Worm (Caenorhabditis elegans) whole organism, late embryonic: ENCODE results near the gene sec-3.

ENCODE experiments used
- C08G9.2 ChIP-seq: sonication (generic microtip); optimal IDR thresholded peaks from 2 replicates; lab custom pipeline; 2016; ENCODE audit warnings: mild to moderate bottlenecking, missing genetic modification characterization, moderate library complexity, missing compliant biosample characterization
- F13H6.1 ChIP-seq: sonication (generic microtip); optimal IDR thresholded peaks from 2 replicates; lab custom pipeline; 2016; ENCODE audit warnings: missing genetic modification characterization, missing compliant biosample characterization
- K02D7.2 ChIP-seq: sonication (generic microtip); optimal IDR thresholded peaks from 2 replicates; lab custom pipeline; 2017; ENCODE audit warnings: mild to moderate bottlenecking, missing genetic modification characterization, missing compliant biosample characterization
- Y22D7AL.16 ChIP-seq: sonication (generic microtip); optimal IDR thresholded peaks from 2 replicates; lab custom pipeline; 2016; ENCODE audit warnings: missing genetic modification characterization, missing compliant biosample characterization
- ama-1 ChIP-seq: fragments of 150-350 bp; optimal IDR thresholded peaks from 2 replicates; lab custom pipeline; 2014
- ceh-18 ChIP-seq: sonication (generic microtip); optimal IDR thresholded peaks from 2 replicates; lab custom pipeline; 2016; ENCODE audit warnings: missing genetic modification characterization, missing compliant biosample characterization
- ceh-19 ChIP-seq: fragments of 200-800 bp; sonication (Bioruptor generic); optimal IDR thresholded peaks from 2 replicates; lab custom pipeline; 2018; ENCODE audit warnings: mild to moderate bottlenecking, missing genetic modification characterization, missing compliant biosample characterization
- ceh-22 ChIP-seq: sonication (generic microtip); optimal IDR thresholded peaks from 2 replicates; lab custom pipeline; 2017; ENCODE audit warnings: missing biosample characterization, missing genetic modification characterization
- ceh-45 ChIP-seq: fragments of 200-800 bp; sonication (Bioruptor generic); IDR thresholded peaks from 2 replicates; pipeline ENCODE4 v1.3.6; 2022; ENCODE audit warnings: missing genetic modification reagents, missing genetic modification characterization, missing compliant biosample characterization
- ceh-48 ChIP-seq: sonication (generic microtip); optimal IDR thresholded peaks from 2 replicates; lab custom pipeline; 2016; ENCODE audit warnings: missing genetic modification characterization, inconsistent platforms, missing compliant biosample characterization
- che-1 ChIP-seq: sonication (generic microtip); optimal IDR thresholded peaks from 2 replicates; lab custom pipeline; 2016; ENCODE audit warnings: mild to moderate bottlenecking, missing genetic modification characterization, missing compliant biosample characterization
- dve-1 ChIP-seq: sonication (generic microtip); optimal IDR thresholded peaks from 2 replicates; lab custom pipeline; 2017; ENCODE audit warnings: antibody characterized with exemption, mild to moderate bottlenecking, missing genetic modification characterization, missing compliant biosample characterization
- ets-4 ChIP-seq: sonication (generic microtip); optimal IDR thresholded peaks from 2 replicates; lab custom pipeline; 2016; ENCODE audit warnings: missing genetic modification characterization, missing compliant biosample characterization
- fax-1 ChIP-seq: sonication (generic microtip); optimal IDR thresholded peaks from 2 replicates; lab custom pipeline; 2016; ENCODE audit warnings: missing genotype, missing genetic modification characterization, missing compliant biosample characterization
- fkh-10 ChIP-seq: fragments of 150-350 bp; optimal IDR thresholded peaks from 2 replicates; lab custom pipeline; 2014; ENCODE audit warnings: missing biosample characterization, missing genetic modification reagents, missing genetic modification characterization
- fkh-6 ChIP-seq: sonication (generic microtip); optimal IDR thresholded peaks from 2 replicates; lab custom pipeline; 2016; ENCODE audit warnings: missing genetic modification characterization, missing compliant biosample characterization
- hlh-13 ChIP-seq: fragments of 200-800 bp; sonication (Bioruptor generic); optimal IDR thresholded peaks from 2 replicates; lab custom pipeline; 2018; ENCODE audit warnings: mild to moderate bottlenecking, missing genetic modification characterization, missing compliant biosample characterization
- hlh-15 ChIP-seq: sonication (generic microtip); optimal IDR thresholded peaks from 2 replicates; lab custom pipeline; 2016; ENCODE audit warnings: missing genetic modification characterization, missing compliant biosample characterization
- hlh-6 ChIP-seq: sonication (generic microtip); optimal IDR thresholded peaks from 2 replicates; lab custom pipeline; 2016; ENCODE audit warnings: missing genotype, missing genetic modification characterization, missing compliant biosample characterization
- lim-6 ChIP-seq: sonication (generic microtip); optimal IDR thresholded peaks from 2 replicates; lab custom pipeline; 2016; ENCODE audit warnings: missing genetic modification characterization, missing compliant biosample characterization
- madf-2 ChIP-seq: sonication (generic microtip); optimal IDR thresholded peaks from 2 replicates; lab custom pipeline; 2017; ENCODE audit warnings: missing genetic modification characterization, missing compliant biosample characterization
- mec-3 ChIP-seq: sonication (generic microtip); optimal IDR thresholded peaks from 2 replicates; lab custom pipeline; 2016; ENCODE audit warnings: borderline replicate concordance, missing genetic modification characterization, missing compliant biosample characterization
- nhr-11 ChIP-seq: fragments of 150-350 bp; optimal IDR thresholded peaks from 2 replicates; lab custom pipeline; 2014; ENCODE audit warnings: missing biosample characterization, missing genetic modification characterization
- npax-4 ChIP-seq: sonication (generic microtip); optimal IDR thresholded peaks from 2 replicates; lab custom pipeline; 2016; ENCODE audit warnings: missing genetic modification characterization, missing compliant biosample characterization
- odd-2 ChIP-seq: sonication (generic microtip); optimal IDR thresholded peaks from 2 replicates; lab custom pipeline; 2017; ENCODE audit warnings: antibody characterized with exemption, mild to moderate bottlenecking, missing genetic modification characterization, missing compliant biosample characterization
- pag-3 ChIP-seq: sonication (generic microtip); optimal IDR thresholded peaks from 2 replicates; lab custom pipeline; 2016; ENCODE audit warnings: missing compliant biosample characterization, missing genetic modification characterization, borderline replicate concordance
- pat-9 ChIP-seq: fragments of 200-800 bp; sonication (Bioruptor generic); optimal IDR thresholded peaks from 2 replicates; lab custom pipeline; 2018; ENCODE audit warnings: mild to moderate bottlenecking, missing genetic modification characterization, moderate library complexity, missing compliant biosample characterization
- pha-2 ChIP-seq: sonication (generic microtip); optimal IDR thresholded peaks from 2 replicates; lab custom pipeline; 2017; ENCODE audit warnings: mild to moderate bottlenecking, missing genetic modification characterization, missing compliant biosample characterization
- pqm-1 ChIP-seq: sonication (generic microtip); optimal IDR thresholded peaks from 2 replicates; lab custom pipeline; 2016; ENCODE audit warnings: missing genetic modification characterization, missing compliant biosample characterization
- ref-2 ChIP-seq: sonication (generic microtip); optimal IDR thresholded peaks from 2 replicates; lab custom pipeline; 2016; ENCODE audit warnings: missing genetic modification characterization, missing compliant biosample characterization
- rnt-1 ChIP-seq: sonication (generic microtip); optimal IDR thresholded peaks from 2 replicates; lab custom pipeline; 2016; ENCODE audit warnings: missing genetic modification characterization, missing compliant biosample characterization
- sox-4 ChIP-seq: sonication (generic microtip); optimal IDR thresholded peaks from 2 replicates; lab custom pipeline; 2017; ENCODE audit warnings: mild to moderate bottlenecking, missing genetic modification characterization, inconsistent platforms, missing compliant biosample characterization
- syd-9 ChIP-seq: sonication (generic microtip); optimal IDR thresholded peaks from 2 replicates; lab custom pipeline; 2016; ENCODE audit warnings: mild to moderate bottlenecking, missing genetic modification characterization, moderate library complexity, missing compliant biosample characterization
- tbx-2 ChIP-seq: sonication (generic microtip); optimal IDR thresholded peaks from 2 replicates; lab custom pipeline; 2016; ENCODE audit warnings: missing genetic modification characterization, missing compliant biosample characterization
- ttx-3 ChIP-seq: sonication (generic microtip); optimal IDR thresholded peaks from 2 replicates; lab custom pipeline; 2016; ENCODE audit warnings: missing genetic modification reagents, missing genetic modification characterization, missing compliant biosample characterization
- unc-55 ChIP-seq: sonication (generic microtip); optimal IDR thresholded peaks from 2 replicates; lab custom pipeline; 2017; ENCODE audit warnings: missing biosample characterization, missing genetic modification reagents, missing genetic modification characterization
- zip-5 ChIP-seq: sonication (generic microtip); optimal IDR thresholded peaks from 2 replicates; lab custom pipeline; 2016; ENCODE audit warnings: missing genetic modification characterization, missing compliant biosample characterization
- ztf-16 ChIP-seq: sonication (generic microtip); optimal IDR thresholded peaks from 2 replicates; lab custom pipeline; 2017; ENCODE audit warnings: missing genetic modification characterization, missing compliant biosample characterization

Gene sec-3

ce11 chrX:3099832-3100231, at the start of gene sec-3 (continued):
- TF ChIP-seq che-1 (tag; lab: Kevin White, UChicago) (peak; percentile 36), mec-3 (tag; lab: Kevin White, UChicago) (no peak), C08G9.2 (no peak), ceh-45 (GFP tag; lab: Robert Waterston, UW) (0 out of 2 replicates have a peak, but pooled peaks have one; percentile 54), ceh-48 (peak; percentile 12), ttx-3 (no peak), ceh-22 (tag; lab: Kevin White, UChicago) (no peak), pag-3 (tag; lab: Kevin White, UChicago) (no peak), ceh-19 (GFP tag; lab: Kevin White, UChicago) (peak; percentile 69), hlh-6 (tag; lab: Kevin White, UChicago) (no peak), ama-1 (no peak), pqm-1 (tag; lab: Kevin White, UChicago) (no peak), K02D7.2 (tag; lab: Kevin White, UChicago) (no peak), lim-6 (tag; lab: Kevin White, UChicago) (no peak), npax-4 (no peak), ceh-18 (peak; percentile 67)

- TF ChIP-seq odd-2 (tag; lab: Kevin White, UChicago) (no peak), fkh-10 (GFP tag; lab: Kevin White, UChicago) (no peak), F13H6.1 (tag; lab: Kevin White, UChicago) (no peak), ceh-48 (no peak)
These were observed 45.6 kb upstream of the sec-3 start, which contains the start of gene C15C7.4 for ce11 chrX:3145265-3145664. Gene C15C7.4, plus strand, starts transcription at chrX:3145565.

ce11 chrX:3141704-3142103, 42.1 kb upstream of the sec-3 start:
- no peak for TF ChIP-seq nhr-11
- TF ChIP-seq pha-2 (tag; lab: Kevin White, UChicago): no peak
- no peak for TF ChIP-seq hlh-15 (tag; lab: Kevin White, UChicago)
- no peak for TF ChIP-seq ets-4 (tag; lab: Kevin White, UChicago)
- TF ChIP-seq sox-4 (tag; lab: Kevin White, UChicago): no peak
- TF ChIP-seq F13H6.1 (tag; lab: Kevin White, UChicago): no peak
- no peak for TF ChIP-seq zip-5 (tag; lab: Kevin White, UChicago)
- TF ChIP-seq syd-9: no peak
- no peak for TF ChIP-seq fkh-6
- no peak for TF ChIP-seq fkh-10 (GFP tag; lab: Kevin White, UChicago)
- TF ChIP-seq rnt-1 (tag; lab: Kevin White, UChicago): no peak
- TF ChIP-seq ref-2 (tag; lab: Kevin White, UChicago): no peak
- no peak for TF ChIP-seq tbx-2 (tag; lab: Kevin White, UChicago)
- TF ChIP-seq, all 69 proteins: peak for 0

ce11 chrX:3139516-3140301, 40.1 kb upstream of the sec-3 start:
- no peak for TF ChIP-seq sox-4 (tag; lab: Kevin White, UChicago)
- no peak for TF ChIP-seq Y22D7AL.16 (tag; lab: Kevin White, UChicago)
- no peak for TF ChIP-seq madf-2 (tag; lab: Kevin White, UChicago)
- no peak for TF ChIP-seq dve-1 (tag; lab: Kevin White, UChicago)
- no peak for TF ChIP-seq fax-1 (tag; lab: Kevin White, UChicago)
- TF ChIP-seq hlh-13 (GFP tag; lab: Kevin White, UChicago): no peak
- TF ChIP-seq pha-2 (tag; lab: Kevin White, UChicago): no peak
- no peak for TF ChIP-seq pat-9 (tag; lab: Kevin White, UChicago)
- no peak for TF ChIP-seq K02D7.2 (tag; lab: Kevin White, UChicago)
- no peak for TF ChIP-seq ttx-3
- no peak for TF ChIP-seq fkh-10 (GFP tag; lab: Kevin White, UChicago)
- no peak for TF ChIP-seq fkh-6
- no peak for TF ChIP-seq ztf-16 (tag; lab: Kevin White, UChicago)
- TF ChIP-seq unc-55 (GFP tag; lab: Kevin White, UChicago): no peak
- TF ChIP-seq, all 69 proteins: peak for 0
